Worm (Caenorhabditis elegans) whole organism, L4 larva: ENCODE data around the gene nhr-228.
"Not testable (repeated sequence)": the region's sequence is repeated elsewhere in the genome, so short reads cannot be mapped to it uniquely, and the experiment has no call there.

Source experiments
- F44E2.7 ChIP-seq: fragments of 200-800 bp; sonication (Bioruptor generic); IDR thresholded peaks from 2 replicates; pipeline ENCODE4 v2.1.2; 2022; ENCODE audit warnings: missing genetic modification characterization, missing compliant biosample characterization
- F49E8.2 ChIP-seq: sonication (generic microtip); optimal IDR thresholded peaks from 2 replicates; lab custom pipeline; 2016; ENCODE audit warnings: missing compliant biosample characterization, mild to moderate bottlenecking, missing genetic modification characterization, borderline replicate concordance
- R02D3.7 ChIP-seq: fragments of 150-350 bp; sonication (generic microtip); optimal IDR thresholded peaks from 3 replicates; lab custom pipeline; 2014; ENCODE audit warnings: missing biosample characterization, missing genetic modification characterization
- T20F7.1 ChIP-seq: fragments of 200-800 bp; sonication (Bioruptor generic); optimal IDR thresholded peaks from 2 replicates; lab custom pipeline; 2018; ENCODE audit warnings: mild to moderate bottlenecking, missing genetic modification characterization, missing compliant biosample characterization
- Y5F2A.4 ChIP-seq: fragments of 200-800 bp; sonication (Bioruptor generic); optimal IDR thresholded peaks from 2 replicates; lab custom pipeline; 2018; ENCODE audit warnings: mild to moderate bottlenecking, missing genetic modification characterization, missing compliant biosample characterization
- ZK337.2 ChIP-seq: fragments of 200-800 bp; sonication (Bioruptor generic); IDR thresholded peaks from 2 replicates; pipeline ENCODE4 v1.3.6; 2022; ENCODE audit warnings: missing genetic modification reagents, missing genetic modification characterization, missing compliant biosample characterization
- ZK546.5 ChIP-seq, 2 experiments: sonication (generic microtip); optimal IDR thresholded peaks; 2 replicates each; lab custom pipeline; 2017; ENCODE audit warnings: missing biosample characterization in 2 of 2, missing genetic modification characterization in 2 of 2
- aha-1 ChIP-seq: fragments of 150-350 bp; peaks from one replicate; lab custom pipeline; 2014; ENCODE audit warnings: missing biosample characterization, missing genetic modification characterization
- ceh-20 ChIP-seq: fragments of 200-800 bp; sonication (Bioruptor generic); IDR thresholded peaks from 2 replicates; pipeline ENCODE4 v1.3.6; 2022; ENCODE audit warnings: missing genetic modification reagents, missing genetic modification characterization, missing compliant biosample characterization
- daf-16 ChIP-seq, 3 experiments: sonication (generic microtip); optimal IDR thresholded peaks; 2 replicates each; lab custom pipeline; 2016 to 2017; ENCODE audit warnings: missing genetic modification characterization in 3 of 3, missing genetic modification reagents in 3 of 3, mild to moderate bottlenecking in 2 of 3, missing compliant biosample characterization in 2 of 3, missing biosample characterization in 1 of 3, moderate library complexity in 1 of 3
- daf-19 ChIP-seq: fragments of 200-800 bp; sonication (Bioruptor generic); conservative IDR thresholded peaks from 2 replicates; pipeline ENCODE4 v1.3.6; 2022; ENCODE audit warnings: missing genetic modification characterization, missing compliant biosample characterization
- dmd-6 ChIP-seq: fragments of 200-800 bp; sonication (Bioruptor generic); IDR thresholded peaks from 2 replicates; pipeline ENCODE4 v1.3.6; 2022; ENCODE audit warnings: missing genetic modification reagents, missing genetic modification characterization, missing compliant biosample characterization
- dmd-9 ChIP-seq: fragments of 200-800 bp; sonication (Bioruptor generic); IDR thresholded peaks from 2 replicates; pipeline ENCODE4 v1.3.6; 2022; ENCODE audit warnings: missing genetic modification reagents, missing genetic modification characterization, missing compliant biosample characterization
- dve-1 ChIP-seq: sonication (generic microtip); optimal IDR thresholded peaks from 2 replicates; lab custom pipeline; 2017; ENCODE audit warnings: antibody characterized with exemption, mild to moderate bottlenecking, missing genetic modification characterization, missing compliant biosample characterization; ENCODE audit not compliant: insufficient read depth
- egl-43 ChIP-seq: fragments of 200-800 bp; sonication (Bioruptor generic); IDR thresholded peaks from 2 replicates; pipeline ENCODE4 v1.3.6; 2022; ENCODE audit warnings: missing genetic modification reagents, missing genetic modification characterization, missing compliant biosample characterization
- hlh-11 ChIP-seq: fragments of 200-800 bp; sonication (Bioruptor generic); optimal IDR thresholded peaks from 2 replicates; lab custom pipeline; 2018; ENCODE audit warnings: mild to moderate bottlenecking, missing genetic modification characterization, missing compliant biosample characterization
- hlh-30 ChIP-seq: sonication (generic microtip); optimal IDR thresholded peaks from 2 replicates; lab custom pipeline; 2017; ENCODE audit warnings: antibody characterized with exemption, mild to moderate bottlenecking, missing genetic modification characterization, missing compliant biosample characterization; ENCODE audit not compliant: insufficient read depth
- lin-1 ChIP-seq: fragments of 200-800 bp; sonication (Bioruptor generic); IDR thresholded peaks from 2 replicates; pipeline ENCODE4 v1.3.6; 2022; ENCODE audit warnings: missing genetic modification reagents, missing genetic modification characterization, missing compliant biosample characterization
- mxl-3 ChIP-seq: fragments of 200-800 bp; sonication (Bioruptor generic); optimal IDR thresholded peaks from 2 replicates; lab custom pipeline; 2018; ENCODE audit warnings: mild to moderate bottlenecking, missing genetic modification characterization, missing compliant biosample characterization
- nhr-11 ChIP-seq: fragments of 150-350 bp; optimal IDR thresholded peaks from 2 replicates; lab custom pipeline; 2014; ENCODE audit warnings: missing biosample characterization, missing genetic modification characterization
- nhr-25 ChIP-seq: sonication (generic microtip); optimal IDR thresholded peaks from 2 replicates; lab custom pipeline; 2017; ENCODE audit warnings: missing genetic modification characterization, mild to moderate bottlenecking, missing compliant biosample characterization, antibody characterized with exemption, moderate library complexity, borderline replicate concordance; ENCODE audit not compliant: insufficient read depth
- nhr-28 ChIP-seq: fragments of 150-350 bp; optimal IDR thresholded peaks from 2 replicates; lab custom pipeline; 2014; ENCODE audit warnings: missing biosample characterization, missing genetic modification characterization
- nhr-41 ChIP-seq: fragments of 200-800 bp; sonication (Bioruptor generic); IDR thresholded peaks from 2 replicates; pipeline ENCODE4 v1.3.6; 2022; ENCODE audit warnings: missing genetic modification reagents, missing genetic modification characterization, missing compliant biosample characterization
- nhr-48 ChIP-seq: sonication (generic microtip); optimal IDR thresholded peaks from 2 replicates; lab custom pipeline; 2016; ENCODE audit warnings: mild to moderate bottlenecking, missing genetic modification characterization, missing compliant biosample characterization
- nhr-77 ChIP-seq: fragments of 150-350 bp; optimal IDR thresholded peaks from 2 replicates; lab custom pipeline; 2014; ENCODE audit warnings: missing biosample characterization, missing genetic modification characterization
- php-3 ChIP-seq: fragments of 200-800 bp; sonication (Bioruptor generic); IDR thresholded peaks from 2 replicates; pipeline ENCODE4 v1.3.6; 2022; ENCODE audit warnings: missing genetic modification reagents, missing genetic modification characterization, missing compliant biosample characterization
- pqm-1 ChIP-seq: sonication (generic microtip); optimal IDR thresholded peaks from 2 replicates; lab custom pipeline; 2017; ENCODE audit warnings: missing biosample characterization, missing genetic modification characterization
- rbr-2 ChIP-seq: sonication (generic microtip); optimal IDR thresholded peaks from 2 replicates; lab custom pipeline; 2016; ENCODE audit warnings: missing genotype, missing genetic modification characterization, missing compliant biosample characterization
- set-16 ChIP-seq: fragments of 200-800 bp; sonication (Bioruptor generic); IDR thresholded peaks from 2 replicates; pipeline ENCODE4 v1.3.6; 2022; ENCODE audit warnings: missing genetic modification reagents, missing genetic modification characterization, missing compliant biosample characterization
- tra-1 ChIP-seq: fragments of 200-800 bp; sonication (Bioruptor generic); IDR thresholded peaks from 2 replicates; pipeline ENCODE4 v1.3.6; 2022; ENCODE audit warnings: missing genetic modification reagents, missing genetic modification characterization, missing compliant biosample characterization
- unc-39 ChIP-seq: sonication (generic microtip); optimal IDR thresholded peaks from 2 replicates; lab custom pipeline; 2017; ENCODE audit warnings: missing biosample characterization, missing genetic modification characterization
- unc-62 ChIP-seq, 3 experiments: fragments of 150-350 bp in 1 of 3; sonication (generic microtip); optimal IDR thresholded peaks in 2 of 3; peaks in 1 of 3; 1 replicate in 1 of 3; 2 replicates in 2 of 3; lab custom pipeline; 2014 to 2017; ENCODE audit warnings: missing biosample characterization in 3 of 3, missing genetic modification characterization in 3 of 3, missing genetic modification reagents in 3 of 3, missing genotype in 1 of 3
- zip-11 ChIP-seq: fragments of 200-800 bp; sonication (Bioruptor generic); IDR thresholded peaks from 2 replicates; pipeline ENCODE4 v1.3.6; 2022; ENCODE audit warnings: missing genetic modification characterization, missing compliant biosample characterization
- ztf-11 ChIP-seq: fragments of 150-350 bp; optimal IDR thresholded peaks from 2 replicates; lab custom pipeline; 2014; ENCODE audit warnings: missing biosample characterization, missing genetic modification characterization

Gene nhr-228

ce11 chrV:2303775-2304174 is 22.2 kb downstream of the nhr-228 start, which contains the start of gene irld-15 (continued):
- TF ChIP-seq ceh-20 (GFP tag; lab: Robert Waterston, UW) = no peak
- no peak for TF ChIP-seq egl-43
- TF ChIP-seq lin-1 (GFP tag; lab: Robert Waterston, UW) = no peak

- TF ChIP-seq aha-1 (tag; lab: Kevin White, UChicago) = peak; percentile 83
- TF ChIP-seq unc-39 (tag; lab: Kevin White, UChicago) = no peak
Observed at ce11 chrV:2306383-2306782, 24.8 kb downstream of the nhr-228 start.

- TF ChIP-seq nhr-48 (peak; percentile 62), daf-19 (GFP tag; lab: Robert Waterston, UW) (no peak), ztf-11 (tag; lab: Kevin White, UChicago) (no peak), rbr-2 (tag; lab: Kevin White, UChicago) (no peak), lin-1 (GFP tag; lab: Robert Waterston, UW) (peak; percentile 73), F44E2.7 (GFP tag; lab: Robert Waterston, UW) (no peak), pqm-1 (peak; percentile 94), hlh-11 (tag; lab: Kevin White, UChicago) (peak; percentile 79), ZK337.2 (GFP tag; lab: Robert Waterston, UW) (no peak), hlh-30 (no peak), T20F7.1 (GFP tag; lab: Kevin White, UChicago) (no peak), unc-62 (GFP tag; optimal IDR thresholded peaks at IDR 0.05 in 1 of 2; lab: Kevin White, UChicago) (peak in 1 of 2 experiments; percentile 22), unc-62 (tag; optimal IDR thresholded peaks at IDR 0.05; lab: Kevin White, UChicago) (no peak), ZK546.5 (tag; optimal IDR thresholded peaks at IDR 0.05; lab: Kevin White, UChicago) (no peak), nhr-28 (tag; lab: Kevin White, UChicago) (peak; percentile 81), php-3 (GFP tag; lab: Robert Waterston, UW) (0 out of 2 replicates have a peak, but pooled peaks have one; percentile 20), dve-1 (tag; lab: Kevin White, UChicago) (peak; percentile 86), dmd-6 (peak; percentile 99), nhr-11 (tag; lab: Kevin White, UChicago) (no peak), nhr-77 (tag; lab: Kevin White, UChicago) (peak; percentile 89), nhr-25 (no peak), mxl-3 (GFP tag; lab: Kevin White, UChicago) (peak; percentile 15), zip-11 (GFP tag; lab: Robert Waterston, UW) (no peak), dmd-9 (GFP tag; lab: Robert Waterston, UW) (no peak), F49E8.2 (no peak), tra-1 (GFP tag; lab: Robert Waterston, UW) (peak; percentile 87), daf-16 (GFP tag; optimal IDR thresholded peaks at IDR 0.05; lab: Kevin White, UChicago) (no peak), daf-16 (tag; optimal IDR thresholded peaks at IDR 0.05; lab: Kevin White, UChicago) (peak; percentile 84)
Observed at ce11 chrV:2308246-2308645, 26.7 kb downstream of the nhr-228 start.

- not testable (repeated sequence) for TF ChIP-seq hlh-11 (tag; lab: Kevin White, UChicago); R02D3.7 (tag; lab: Kevin White, UChicago); F49E8.2
Observed at ce11 chrV:2321001-2321400, 39.4 kb downstream of the nhr-228 start, which contains the start of gene Y19D10B.6. TSS of gene Y19D10B.6 (minus strand) at chrV:2321101.

ce11 chrV:2322466-2322865 is 40.9 kb downstream of the nhr-228 start, which contains the start of gene pud-1.2:
TSS of gene pud-1.2 (minus strand) at chrV:2322566.
- not testable (repeated sequence) for TF ChIP-seq set-16; nhr-41; Y5F2A.4 (GFP tag; lab: Kevin White, UChicago)
- TF ChIP-seq, all 104 proteins: peak for 0; not testable (repeated sequence) for 104
